Worm (Caenorhabditis elegans): ENCODE results near the gene mdt-17.

mdt-17 gene

ce11 chrV:20279811-20280317, 12.8 kb upstream of the mdt-17 start, which contains the start of gene pqn-94:
Gene pqn-94, minus strand, starts transcription at chrV:20279861.
- TF ChIP-seq pha-4 (tag; optimal IDR thresholded peaks at IDR 0.05) (peak; percentile 75), nhr-23 (tag; optimal IDR thresholded peaks at IDR 0.05) (no peak)

- TF ChIP-seq skn-1 (tag; optimal IDR thresholded peaks at IDR 0.05) = no peak
- TF ChIP-seq jun-1 (tag; optimal IDR thresholded peaks at IDR 0.05) = no peak
- no peak for TF ChIP-seq lsy-12 (tag; optimal IDR thresholded peaks at IDR 0.05)
- TF ChIP-seq elt-1 (tag; optimal IDR thresholded peaks at IDR 0.05) = no peak
- TF ChIP-seq eor-1 (tag; optimal IDR thresholded peaks at IDR 0.05) = no peak
- no peak for TF ChIP-seq fos-1 (tag; optimal IDR thresholded peaks at IDR 0.05)
- TF ChIP-seq ceh-9 (tag; optimal IDR thresholded peaks at IDR 0.05) = no peak
- TF ChIP-seq lin-39 (tag; optimal IDR thresholded peaks at IDR 0.05) = no peak
- no peak for TF ChIP-seq aly-2 (tag; optimal IDR thresholded peaks at IDR 0.05)
- TF ChIP-seq zag-1 (tag; optimal IDR thresholded peaks at IDR 0.05) = no peak
- no peak for TF ChIP-seq nhr-23 (tag; optimal IDR thresholded peaks at IDR 0.05)
- no peak for TF ChIP-seq daf-12 (tag; optimal IDR thresholded peaks at IDR 0.05)
- no peak for TF ChIP-seq R02D3.7 (tag; optimal IDR thresholded peaks at IDR 0.05)
- no peak for TF ChIP-seq unc-39 (tag; optimal IDR thresholded peaks at IDR 0.05)
- TF ChIP-seq nfya-1 (tag; optimal IDR thresholded peaks at IDR 0.05; ENCODE audit: insufficient read depth) = no peak
- no peak for TF ChIP-seq nhr-77 (tag; optimal IDR thresholded peaks at IDR 0.05)
These were observed 12.3 kb upstream of the mdt-17 start for ce11 chrV:20279309-20279708.

DNA sequence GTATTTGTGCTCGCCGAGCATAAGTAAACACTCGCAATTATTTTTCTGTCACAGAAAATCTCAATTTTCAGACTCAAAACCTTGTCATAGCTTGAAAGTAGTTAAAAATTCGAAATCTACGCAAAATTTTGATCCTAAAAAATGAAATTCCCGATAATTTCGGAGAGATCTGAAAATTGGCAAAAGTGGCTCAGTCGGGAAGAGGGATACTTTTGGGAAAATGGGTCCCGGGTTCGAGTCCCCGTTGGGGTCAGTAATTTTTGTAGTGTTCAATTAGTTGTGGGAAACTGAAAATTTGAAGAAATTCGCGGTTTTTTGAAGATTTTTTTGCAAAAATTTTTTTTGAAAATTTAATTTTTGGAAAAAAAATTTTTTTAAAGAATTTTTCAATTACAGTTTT, 9.9 kb upstream of the mdt-17 start:
- TF ChIP-seq fkh-10 (GFP tag; optimal IDR thresholded peaks at IDR 0.05) (no peak), ztf-11 (tag; optimal IDR thresholded peaks at IDR 0.05) (no peak), pha-4 (tag; optimal IDR thresholded peaks at IDR 0.05) (no peak), nhr-12 (tag; optimal IDR thresholded peaks at IDR 0.05) (no peak), nfya-1 (tag; optimal IDR thresholded peaks at IDR 0.05; ENCODE audit: insufficient read depth) (no peak), mml-1 (tag; optimal IDR thresholded peaks at IDR 0.05) (no peak), jun-1 (tag; optimal IDR thresholded peaks at IDR 0.05) (no peak), tbx-2 (tag; optimal IDR thresholded peaks at IDR 0.05) (no peak), pqm-1 (tag; optimal IDR thresholded peaks at IDR 0.05) (no peak), nhr-43 (tag; optimal IDR thresholded peaks at IDR 0.05; ENCODE audit: poor library complexity, severe bottlenecking) (no peak), elt-3 (tag; optimal IDR thresholded peaks at IDR 0.05) (no peak), aly-2 (tag; optimal IDR thresholded peaks at IDR 0.05) (no peak), R02D3.7 (tag; optimal IDR thresholded peaks at IDR 0.05) (no peak)

DNA sequence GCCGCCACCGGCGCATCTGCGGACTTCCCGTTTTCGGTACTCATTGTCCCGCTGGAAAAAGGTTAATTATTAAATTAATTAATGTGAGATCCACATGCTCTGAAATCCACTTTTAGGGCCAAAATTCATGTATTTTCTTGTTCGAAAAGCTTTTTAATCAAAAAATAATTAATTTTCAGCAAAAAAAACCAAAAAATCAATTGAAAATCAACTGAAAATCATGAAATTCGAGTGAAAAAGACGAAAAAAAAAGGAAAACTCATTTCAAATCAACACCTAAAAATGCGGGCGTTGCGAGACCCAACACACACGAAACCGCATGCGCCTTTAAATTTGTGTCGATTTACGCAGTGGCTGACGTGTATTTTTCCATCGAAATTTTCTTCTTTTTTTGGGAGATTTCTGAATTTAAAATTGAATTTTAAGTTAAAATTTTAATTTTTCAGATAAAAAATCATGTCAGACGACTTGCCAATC, 2.7 kb upstream of the mdt-17 start, which contains the start of the genes prmt-1 and cdkr-3:
TSS of gene prmt-1 (minus strand) at position 51 of the 477 bp plus-strand sequence.
TSS of gene cdkr-3 (plus strand) at position 447 of the 477 bp plus-strand sequence.
- TF ChIP-seq nfya-1 (tag; optimal IDR thresholded peaks at IDR 0.05; ENCODE audit: insufficient read depth) (peak; percentile 65), elt-2 (tag; optimal IDR thresholded peaks at IDR 0.05) (no peak), pqm-1 (tag; optimal IDR thresholded peaks at IDR 0.05) (peak; percentile 12), fkh-2 (tag; optimal IDR thresholded peaks at IDR 0.05) (no peak), nhr-77 (tag; optimal IDR thresholded peaks at IDR 0.05) (no peak), nhr-23 (tag; optimal IDR thresholded peaks at IDR 0.05) (peak; percentile 18), aly-2 (tag; optimal IDR thresholded peaks at IDR 0.05) (no peak), fkh-10 (GFP tag; optimal IDR thresholded peaks at IDR 0.05) (peak; percentile 7), snpc-4 (tag; optimal IDR thresholded peaks at IDR 0.05) (peak; percentile 15), elt-3 (tag; optimal IDR thresholded peaks at IDR 0.05) (no peak), tbx-2 (tag; optimal IDR thresholded peaks at IDR 0.05) (no peak), ZK546.5 (tag; optimal IDR thresholded peaks at IDR 0.05) (no peak), sea-2 (GFP tag; optimal IDR thresholded peaks at IDR 0.05) (no peak), lin-15B (tag; optimal IDR thresholded peaks at IDR 0.05) (peak; percentile 77), pha-4 (tag; optimal IDR thresholded peaks at IDR 0.05) (peak; percentile 75), jun-1 (tag; optimal IDR thresholded peaks at IDR 0.05) (no peak), eor-1 (tag; optimal IDR thresholded peaks at IDR 0.05) (no peak), R02D3.7 (tag; optimal IDR thresholded peaks at IDR 0.05) (peak; percentile 87), lin-39 (tag; optimal IDR thresholded peaks at IDR 0.05) (peak; percentile 53), mml-1 (tag; optimal IDR thresholded peaks at IDR 0.05) (no peak), egl-5 (tag; optimal IDR thresholded peaks at IDR 0.05) (peak; percentile 29), lsy-12 (tag; optimal IDR thresholded peaks at IDR 0.05) (no peak)

Measured in whole organism, L3 larva.